Worm (Caenorhabditis elegans): ENCODE measurements around the gene F46G10.4.

- TF ChIP-seq lin-13 (tag; optimal IDR thresholded peaks at IDR 0.05): no peak
- no peak for TF ChIP-seq elt-3 (tag; optimal IDR thresholded peaks at IDR 0.05)
- no peak for TF ChIP-seq unc-62 (GFP tag; optimal IDR thresholded peaks at IDR 0.05)
- no peak for TF ChIP-seq sptf-1 (tag; optimal IDR thresholded peaks at IDR 0.05)
- no peak for TF ChIP-seq flh-1 (GFP tag; optimal IDR thresholded peaks at IDR 0.05)
- TF ChIP-seq nhr-28 (tag; optimal IDR thresholded peaks at IDR 0.05): no peak
- no peak for TF ChIP-seq ham-2 (GFP tag; optimal IDR thresholded peaks at IDR 0.05)
- TF ChIP-seq pha-4 (tag; optimal IDR thresholded peaks at IDR 0.05): no peak
- no peak for TF ChIP-seq lsy-2 (tag; optimal IDR thresholded peaks at IDR 0.05)
- no peak for TF ChIP-seq nhr-12 (tag; optimal IDR thresholded peaks at IDR 0.05)
Measured at ce11 chrX:13350804-13351747, 17.2 kb downstream of the F46G10.4 start, which contains the start of gene mxl-3.
